Fruit fly (Drosophila melanogaster): ENCODE measurements around the gene Csl4.

The Csl4 gene

DNA sequence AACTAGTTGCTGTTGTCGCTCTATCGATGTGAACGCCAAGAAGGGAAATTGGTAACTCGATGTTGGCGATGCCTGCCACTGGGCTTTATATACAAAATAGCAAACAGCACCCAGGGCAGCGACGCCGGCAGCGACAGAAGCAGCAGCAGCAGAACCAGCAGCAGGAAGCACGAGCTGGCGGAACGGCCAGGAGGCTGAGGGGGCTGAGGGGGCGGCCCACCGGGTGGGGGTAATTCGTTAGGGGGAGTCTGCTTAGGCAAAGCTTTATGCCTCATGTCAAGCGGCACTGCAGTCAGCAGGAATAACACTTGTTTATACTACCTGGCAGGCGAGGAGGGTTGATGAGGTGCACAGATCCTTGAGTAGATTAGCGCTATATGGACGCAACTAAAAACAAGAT lies 42.0 kb downstream of the Csl4 start, which contains the start of gene AstC (continued):
- no peak for TF ChIP-seq unc-4 (GFP tag; IDR thresholded peaks at IDR 0.05; ENCODE audit: partially characterized antibody)
- 0 out of 3 replicates have a peak, but pooled peaks have one; percentile 14 for TF ChIP-seq CG6175 (GFP tag; IDR thresholded peaks at IDR 0.05)
- TF ChIP-seq Chrac-16 (GFP tag; optimal IDR thresholded peaks at IDR 0.05), result no peak
- no peak for TF ChIP-seq CG6813 (GFP tag; optimal IDR thresholded peaks at IDR 0.05)
- no peak for TF ChIP-seq phol (tag; optimal IDR thresholded peaks at IDR 0.05)
- no peak for TF ChIP-seq Dip3 (GFP tag; optimal IDR thresholded peaks at IDR 0.05)
- 0 out of 2 replicates have a peak, but pooled peaks have one; percentile 6 for TF ChIP-seq lmd (GFP tag; IDR thresholded peaks at IDR 0.05)
- no peak for TF ChIP-seq en (GFP tag; optimal IDR thresholded peaks at IDR 0.05)
- TF ChIP-seq CG3838 (GFP tag; optimal IDR thresholded peaks at IDR 0.05), result no peak
- no peak for TF ChIP-seq Scr (GFP tag; IDR thresholded peaks at IDR 0.05; ENCODE audit: partially characterized antibody)

DNA sequence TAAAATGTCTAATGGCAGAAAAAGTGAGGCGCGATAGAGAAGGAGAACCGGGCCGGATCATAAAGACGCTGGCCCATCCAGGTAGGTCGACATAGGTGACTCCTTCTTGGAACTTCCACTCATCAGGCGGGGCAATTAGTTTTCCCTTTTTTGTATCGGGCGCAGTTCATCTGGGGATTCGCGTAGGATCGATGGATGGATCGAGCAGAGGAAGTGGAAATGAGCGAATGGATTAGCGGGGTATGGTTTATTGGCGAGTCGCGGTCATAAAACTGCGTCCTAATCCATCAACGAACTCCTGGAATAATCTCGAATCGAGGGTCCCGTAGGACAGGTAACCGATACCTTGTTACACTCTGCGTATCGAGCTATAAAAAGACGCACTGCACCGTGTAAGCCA lies 48.3 kb downstream of the Csl4 start, which contains the start of gene CG43725:
Gene CG43725, plus strand, starts transcription at position 400 of the 400 bp plus-strand sequence.
- TF ChIP-seq CG1792 (GFP tag; optimal IDR thresholded peaks at IDR 0.05) (no peak), CG34224 (GFP tag; IDR thresholded peaks at IDR 0.05; ENCODE audit: partially characterized antibody) (no peak), CG7271 (tag; optimal IDR thresholded peaks at IDR 0.05) (peak; percentile 7), cad (GFP tag; optimal IDR thresholded peaks at IDR 0.05) (peak; percentile 94), zen (tag; optimal IDR thresholded peaks at IDR 0.05) (peak; percentile 86)

DNA sequence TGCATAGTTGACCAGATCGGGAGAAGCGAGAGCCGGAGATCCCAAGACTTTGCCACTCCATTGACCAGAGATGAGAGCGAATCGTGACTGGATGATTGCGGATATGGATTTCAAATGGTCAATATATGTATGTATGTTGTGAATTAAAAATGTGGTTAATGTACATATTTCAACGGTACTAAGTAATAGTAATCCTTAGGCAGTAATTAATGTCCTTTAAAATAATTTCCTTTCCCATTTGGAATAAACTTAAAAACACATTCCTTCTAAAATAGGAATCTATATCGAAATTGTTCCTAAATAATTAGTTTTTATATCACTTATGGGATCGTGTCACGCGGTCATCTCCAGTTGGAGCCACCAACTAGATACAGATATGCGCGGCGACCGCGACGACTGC lies 49.4 kb downstream of the Csl4 start:
- TF ChIP-seq bsh (GFP tag; optimal IDR thresholded peaks at IDR 0.05) (peak in 1 of 2 experiments; percentile 56), Hsf (GFP tag; optimal IDR thresholded peaks at IDR 0.05) (no peak), mam (GFP tag; optimal IDR thresholded peaks at IDR 0.05) (no peak), h (optimal IDR thresholded peaks at IDR 0.05) (no peak), CG4820 (GFP tag; optimal IDR thresholded peaks at IDR 0.05) (no peak), danr (GFP tag; IDR thresholded peaks at IDR 0.05) (no peak), ase (GFP tag; IDR thresholded peaks at IDR 0.05) (no peak), Dll (GFP tag; IDR thresholded peaks at IDR 0.05; ENCODE audit: partially characterized antibody) (0 out of 4 replicates have a peak, but pooled peaks have one; percentile 26), sima (GFP tag; optimal IDR thresholded peaks at IDR 0.05) (no peak), grau (tag; optimal IDR thresholded peaks at IDR 0.05) (no peak), MBD-R2 (GFP tag; IDR thresholded peaks at IDR 0.05) (no peak), CG12071 (GFP tag; optimal IDR thresholded peaks at IDR 0.05) (no peak)

DNA sequence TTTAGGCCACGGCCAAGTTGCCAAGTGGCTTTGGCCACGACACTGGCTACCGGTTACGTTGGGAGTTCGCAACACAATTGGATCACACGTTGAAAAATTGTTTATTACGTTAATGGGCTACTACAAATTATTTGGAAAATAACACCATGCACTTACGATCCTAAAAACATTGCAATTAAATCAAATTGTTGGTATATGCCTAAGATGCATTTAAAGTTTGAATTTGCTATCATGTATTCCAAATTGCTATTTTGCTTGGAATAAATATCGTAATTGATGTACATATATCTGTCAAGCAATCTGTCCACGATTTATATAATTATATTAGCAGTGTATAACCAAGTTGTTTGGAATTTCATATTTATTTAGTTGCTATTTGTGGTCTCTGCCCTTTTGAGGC lies 50.5 kb downstream of the Csl4 start:
- TF ChIP-seq bsh (GFP tag; optimal IDR thresholded peaks at IDR 0.05) (peak in 1 of 2 experiments; percentile 2), CG2202 (tag; optimal IDR thresholded peaks at IDR 0.05) (no peak)

All from whole organism, embryonic.